Fruit fly (Drosophila melanogaster) whole organism, wandering third instar larva: ENCODE data around the gene CG13126.

Source experiments
- Abd-B ChIP-seq: fragments of >200 bp; optimal IDR thresholded peaks from 2 replicates; lab custom pipeline; 2017; ENCODE audit warnings: missing biosample characterization, missing genetic modification characterization
- CG32264 ChIP-seq: fragments of 200-800 bp; sonication (Bioruptor generic); optimal IDR thresholded peaks from 2 replicates; lab custom pipeline; 2016; ENCODE audit warnings: missing biosample characterization, missing genetic modification characterization
- GATAd ChIP-seq: sonication (Bioruptor generic); optimal IDR thresholded peaks from 2 replicates; lab custom pipeline; 2016; ENCODE audit warnings: missing biosample characterization, missing genetic modification characterization
- brk ChIP-seq: fragments of 200-800 bp; sonication (Bioruptor generic); optimal IDR thresholded peaks from 2 replicates; lab custom pipeline; 2016; ENCODE audit warnings: missing biosample characterization, mild to moderate bottlenecking, missing genetic modification characterization
- ey ChIP-seq: fragments of 200-800 bp; sonication (Bioruptor generic); optimal IDR thresholded peaks from 2 replicates; lab custom pipeline; 2016; ENCODE audit warnings: missing biosample characterization, missing genetic modification characterization
- foxo ChIP-seq, 2 experiments: fragments of 200-800 bp; sonication (Bioruptor generic); optimal IDR thresholded peaks; 2 replicates in 1 of 2; 3 replicates in 1 of 2; lab custom pipeline; 2016 to 2017; ENCODE audit warnings: missing biosample characterization in 2 of 2, missing genetic modification characterization in 2 of 2
- fru ChIP-seq: fragments of 200-800 bp; sonication (Bioruptor generic); optimal IDR thresholded peaks from 3 replicates; lab custom pipeline; 2016; ENCODE audit warnings: missing biosample characterization, mild to moderate bottlenecking, missing genetic modification characterization
- h ChIP-seq: fragments of 200-800 bp; sonication (Bioruptor generic); optimal IDR thresholded peaks from 3 replicates; lab custom pipeline; 2016; ENCODE audit warnings: missing biosample characterization, mild to moderate bottlenecking, missing genetic modification characterization

- TF ChIP-seq fru (no peak), brk (no peak), Abd-B (GFP tag; lab: Kevin White, UChicago) (no peak), ey (no peak), GATAd (no peak), h (GFP tag; lab: Kevin White, UChicago) (no peak), CG32264 (no peak), foxo (GFP tag; optimal IDR thresholded peaks at IDR 0.05; lab: Kevin White, UChicago) (peak in 1 of 2 experiments; percentile 14)
These were observed 9.6 kb upstream of the CG13126 start, which contains the start of gene CG5850 for dm6 chr2L:9963603-9964042.
